Worm (Caenorhabditis elegans): ENCODE measurements around the gene C07G2.5.

C07G2.5 gene

DNA sequence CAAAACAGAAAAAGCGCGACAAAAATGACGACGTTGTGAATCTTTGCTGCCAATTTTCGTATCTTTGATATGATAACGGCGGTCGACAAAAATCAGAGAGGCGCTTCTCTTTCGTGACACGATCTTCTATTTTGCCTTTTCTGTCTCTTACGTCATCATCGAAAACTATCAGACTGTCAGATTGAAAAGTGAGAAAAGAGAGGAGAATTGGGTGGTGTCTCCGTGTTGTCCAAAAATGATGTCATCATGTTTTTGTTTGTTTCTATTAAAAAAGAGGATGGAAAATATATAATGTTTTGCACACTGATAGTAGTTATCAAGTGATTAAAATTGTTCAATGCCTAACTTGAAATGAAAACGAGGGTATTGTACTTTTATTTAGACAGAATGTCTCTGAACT is 2.8 kb downstream of the C07G2.5 start (continued):
- TF ChIP-seq pqm-1 (tag; optimal IDR thresholded peaks at IDR 0.05): peak; percentile 81

DNA sequence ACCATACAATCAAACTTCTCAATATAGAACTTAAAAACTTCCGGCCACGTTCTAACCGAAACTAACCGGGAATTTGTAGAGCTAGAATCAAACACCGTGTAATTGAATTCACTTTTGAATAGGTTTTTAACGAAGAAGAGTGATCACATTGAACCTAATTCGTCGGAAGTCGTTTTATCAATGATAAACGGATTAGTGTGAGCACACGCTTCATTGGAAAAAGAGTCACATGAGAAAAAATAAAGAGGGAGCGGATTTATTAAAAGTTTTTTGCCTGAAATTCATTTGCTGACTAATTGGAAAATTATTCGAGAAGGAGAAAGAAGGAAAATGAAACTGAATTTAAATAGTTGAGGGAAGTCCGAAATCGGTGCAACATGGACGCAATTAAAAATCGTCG is 3.2 kb downstream of the C07G2.5 start:
- TF ChIP-seq nfya-1 (tag; optimal IDR thresholded peaks at IDR 0.05; ENCODE audit: insufficient read depth) (peak; percentile 18), ceh-82 (tag; optimal IDR thresholded peaks at IDR 0.05) (no peak), snpc-4 (tag; optimal IDR thresholded peaks at IDR 0.05) (no peak), elt-1 (tag; optimal IDR thresholded peaks at IDR 0.05) (no peak), pha-4 (tag; optimal IDR thresholded peaks at IDR 0.05) (no peak)

DNA sequence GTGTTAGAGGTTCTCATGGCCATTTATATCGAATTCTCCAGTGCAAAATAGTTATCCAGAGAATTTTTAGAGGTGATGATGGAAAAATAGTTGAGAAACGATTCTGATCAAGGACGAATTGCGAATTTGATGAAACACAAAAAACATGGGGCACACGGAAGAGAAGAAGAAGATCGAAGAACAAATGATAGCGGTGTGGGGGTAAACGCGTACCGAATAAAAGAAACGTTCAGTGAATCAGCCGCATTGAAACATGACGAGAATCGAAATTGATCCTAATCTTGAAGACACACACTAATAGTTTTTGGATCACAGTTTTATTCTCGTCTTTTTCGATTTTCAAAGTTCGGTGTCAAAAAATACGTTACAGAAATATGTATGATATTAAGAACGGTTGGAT is 3.6 kb downstream of the C07G2.5 start:
- TF ChIP-seq zag-1 (tag; optimal IDR thresholded peaks at IDR 0.05) (no peak), nhr-25 (tag; optimal IDR thresholded peaks at IDR 0.05) (peak; percentile 68), elt-1 (tag; optimal IDR thresholded peaks at IDR 0.05) (peak; percentile 77), nhr-43 (tag; optimal IDR thresholded peaks at IDR 0.05; ENCODE audit: poor library complexity, severe bottlenecking) (peak; percentile 46), nhr-23 (tag; optimal IDR thresholded peaks at IDR 0.05) (peak; percentile 68)

DNA sequence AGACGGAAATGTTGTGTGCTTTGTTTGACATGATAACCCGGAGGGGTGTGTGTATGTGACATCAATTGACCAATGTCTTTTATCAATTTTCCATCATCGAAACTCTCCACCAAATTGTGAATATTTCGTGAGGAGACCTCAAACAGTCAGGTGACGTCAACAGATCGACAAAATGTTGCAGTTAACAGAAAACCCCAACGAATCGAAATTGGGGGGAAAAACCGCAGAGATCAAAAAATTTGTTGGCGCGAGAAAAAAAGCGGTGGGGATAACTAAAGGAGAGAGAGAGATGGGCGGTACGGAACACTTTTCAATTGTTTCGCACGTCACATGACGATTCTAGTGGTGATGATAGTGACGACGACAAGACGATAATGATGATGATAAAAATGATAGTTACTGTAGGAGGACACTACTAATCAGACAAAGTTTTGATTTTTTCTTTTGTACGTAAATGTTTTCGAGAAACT is 4.3 kb downstream of the C07G2.5 start:
- TF ChIP-seq jun-1 (tag; optimal IDR thresholded peaks at IDR 0.05) (peak; percentile 83), ztf-4 (tag; optimal IDR thresholded peaks at IDR 0.05) (no peak), ztf-11 (tag; optimal IDR thresholded peaks at IDR 0.05) (no peak), elt-2 (tag; optimal IDR thresholded peaks at IDR 0.05) (peak; percentile 78), ceh-28 (tag; optimal IDR thresholded peaks at IDR 0.05) (peak; percentile 58), lin-15B (tag; optimal IDR thresholded peaks at IDR 0.05) (peak; percentile 9), egl-27 (tag; optimal IDR thresholded peaks at IDR 0.05) (no peak), snpc-4 (tag; optimal IDR thresholded peaks at IDR 0.05) (no peak), unc-62 (GFP tag; optimal IDR thresholded peaks at IDR 0.05) (no peak), ceh-82 (tag; optimal IDR thresholded peaks at IDR 0.05) (no peak), nhr-43 (tag; optimal IDR thresholded peaks at IDR 0.05; ENCODE audit: poor library complexity, severe bottlenecking) (peak; percentile 79), skn-1 (tag; optimal IDR thresholded peaks at IDR 0.05) (no peak), nhr-23 (tag; optimal IDR thresholded peaks at IDR 0.05) (peak; percentile 83), ceh-16 (tag; optimal IDR thresholded peaks at IDR 0.05) (no peak), nhr-28 (tag; optimal IDR thresholded peaks at IDR 0.05) (no peak), elt-3 (tag; optimal IDR thresholded peaks at IDR 0.05) (peak; percentile 42 to 91 (median 89)), fkh-2 (tag; optimal IDR thresholded peaks at IDR 0.05) (no peak), sea-2 (GFP tag; optimal IDR thresholded peaks at IDR 0.05) (no peak), nhr-25 (tag; optimal IDR thresholded peaks at IDR 0.05) (peak; percentile 74), pha-4 (tag; optimal IDR thresholded peaks at IDR 0.05) (peak; percentile 50), mdl-1 (tag; optimal IDR thresholded peaks at IDR 0.05) (peak; percentile 16), hmg-11 (tag; optimal IDR thresholded peaks at IDR 0.05) (no peak), pqm-1 (tag; optimal IDR thresholded peaks at IDR 0.05) (peak; percentile 69), unc-39 (tag; optimal IDR thresholded peaks at IDR 0.05) (no peak), daf-12 (tag; optimal IDR thresholded peaks at IDR 0.05) (no peak), lsy-12 (tag; optimal IDR thresholded peaks at IDR 0.05) (peak; percentile 54), nhr-67 (tag; optimal IDR thresholded peaks at IDR 0.05) (no peak), nfya-1 (tag; optimal IDR thresholded peaks at IDR 0.05; ENCODE audit: insufficient read depth) (peak; percentile 37), nhr-11 (tag; optimal IDR thresholded peaks at IDR 0.05) (no peak), eor-1 (tag; optimal IDR thresholded peaks at IDR 0.05) (no peak), mml-1 (tag; optimal IDR thresholded peaks at IDR 0.05) (no peak)

DNA sequence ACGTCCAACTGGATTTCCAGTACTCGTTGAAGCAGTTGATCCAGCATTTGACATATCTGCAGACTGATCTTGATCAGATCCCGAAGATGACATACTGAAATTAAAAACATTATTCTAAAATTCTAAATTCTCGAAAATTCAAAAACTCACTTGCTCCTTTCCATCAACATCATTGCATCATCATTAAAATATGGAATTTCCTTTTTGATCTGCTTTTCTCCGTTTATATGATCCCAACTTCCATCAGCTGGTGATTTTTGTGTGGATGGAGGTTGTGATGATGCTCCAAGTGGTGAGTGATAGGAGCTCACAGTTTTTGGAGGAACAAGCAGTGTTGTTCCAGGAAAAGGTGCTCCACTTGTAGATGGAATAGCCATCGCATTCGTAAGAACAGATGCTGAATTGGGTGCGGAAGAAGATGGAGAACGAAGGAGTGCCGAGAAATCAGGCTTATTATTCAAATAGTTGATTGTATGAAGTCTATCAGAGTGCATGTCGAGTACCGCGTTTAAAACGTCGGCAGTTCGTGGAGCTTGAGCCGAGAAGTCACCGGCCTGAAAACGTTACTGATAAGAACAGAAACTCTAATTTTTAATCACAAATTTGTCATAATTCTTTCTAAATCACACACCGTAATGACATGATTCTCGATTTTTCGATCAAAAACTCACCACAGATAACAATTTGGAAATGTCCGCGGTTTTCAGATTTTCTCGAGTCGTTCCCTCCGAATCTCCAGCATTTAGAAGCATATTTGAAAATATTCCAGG is 5.6 kb downstream of the C07G2.5 start:
- TF ChIP-seq nhr-43 (tag; optimal IDR thresholded peaks at IDR 0.05; ENCODE audit: poor library complexity, severe bottlenecking) (peak; percentile 26), hmg-11 (tag; optimal IDR thresholded peaks at IDR 0.05) (no peak), elt-2 (tag; optimal IDR thresholded peaks at IDR 0.05) (peak; percentile 82), elt-3 (tag; optimal IDR thresholded peaks at IDR 0.05) (no peak), zag-1 (tag; optimal IDR thresholded peaks at IDR 0.05) (no peak), eor-1 (tag; optimal IDR thresholded peaks at IDR 0.05) (no peak), nhr-237 (tag; optimal IDR thresholded peaks at IDR 0.05) (no peak), ceh-16 (tag; optimal IDR thresholded peaks at IDR 0.05) (no peak), pqm-1 (tag; optimal IDR thresholded peaks at IDR 0.05) (peak; percentile 76)
